Worm (Caenorhabditis elegans) whole organism, L2 larva: Measurements from ENCODE around the gene dhs-5.

Experiments used
- C34F6.9 ChIP-seq: fragments of 150-350 bp; optimal IDR thresholded peaks from 2 replicates; lab custom pipeline; 2014; ENCODE audit warnings: missing biosample characterization, missing genetic modification characterization
- F13H6.1 ChIP-seq: sonication (generic microtip); optimal IDR thresholded peaks from 2 replicates; lab custom pipeline; 2016; ENCODE audit warnings: missing genetic modification characterization, missing compliant biosample characterization
- Y55F3AM.14 ChIP-seq: fragments of 200-800 bp; sonication (Bioruptor generic); optimal IDR thresholded peaks from 2 replicates; lab custom pipeline; 2018; ENCODE audit warnings: mild to moderate bottlenecking, missing genetic modification characterization, missing compliant biosample characterization
- alr-1 ChIP-seq: fragments of 150-350 bp; optimal IDR thresholded peaks from 2 replicates; lab custom pipeline; 2014; ENCODE audit warnings: missing biosample characterization, missing genetic modification characterization
- aly-2 ChIP-seq: fragments of 150-350 bp; optimal IDR thresholded peaks from 2 replicates; lab custom pipeline; 2014; ENCODE audit warnings: missing biosample characterization, missing genetic modification characterization
- ceh-16 ChIP-seq: fragments of 150-350 bp; optimal IDR thresholded peaks from 2 replicates; lab custom pipeline; 2014; ENCODE audit warnings: missing biosample characterization, missing genetic modification characterization
- ceh-82 ChIP-seq: fragments of 150-350 bp; optimal IDR thresholded peaks from 2 replicates; lab custom pipeline; 2014; ENCODE audit warnings: missing biosample characterization, missing genetic modification characterization
- crh-2 ChIP-seq: sonication (generic microtip); optimal IDR thresholded peaks from 2 replicates; lab custom pipeline; 2017; ENCODE audit warnings: missing biosample characterization, missing genetic modification characterization
- dmd-4 ChIP-seq: sonication (generic microtip); optimal IDR thresholded peaks from 2 replicates; lab custom pipeline; 2017; ENCODE audit warnings: missing biosample characterization, missing genetic modification characterization
- egl-27 ChIP-seq: sonication (generic microtip); optimal IDR thresholded peaks from 3 replicates; lab custom pipeline; 2017; ENCODE audit warnings: missing biosample characterization, missing genetic modification reagents, missing genetic modification characterization
- elt-1 ChIP-seq: fragments of 150-350 bp; optimal IDR thresholded peaks from 2 replicates; lab custom pipeline; 2014; ENCODE audit warnings: missing biosample characterization, missing genetic modification characterization
- elt-3 ChIP-seq: sonication (generic microtip); optimal IDR thresholded peaks from 2 replicates; lab custom pipeline; 2017; ENCODE audit warnings: missing biosample characterization, missing genetic modification characterization
- fos-1 ChIP-seq: fragments of 150-350 bp; optimal IDR thresholded peaks from 2 replicates; lab custom pipeline; 2014; ENCODE audit warnings: missing biosample characterization, missing genetic modification characterization
- lin-39 ChIP-seq: fragments of 150-350 bp; optimal IDR thresholded peaks from 2 replicates; lab custom pipeline; 2014; ENCODE audit warnings: missing biosample characterization, missing genetic modification reagents, missing genetic modification characterization
- lsy-2 ChIP-seq, 2 experiments: fragments of 150-350 bp in 1 of 2; sonication (generic microtip) in 1 of 2; optimal IDR thresholded peaks; 2 replicates each; lab custom pipeline; 2014 to 2017; ENCODE audit warnings: missing biosample characterization in 2 of 2, missing genetic modification characterization in 2 of 2
- mab-5 ChIP-seq: fragments of 150-350 bp; optimal IDR thresholded peaks from 2 replicates; lab custom pipeline; 2014; ENCODE audit warnings: missing biosample characterization, missing genetic modification characterization
- mbf-1 ChIP-seq: sonication (generic microtip); optimal IDR thresholded peaks from 2 replicates; lab custom pipeline; 2017; ENCODE audit warnings: missing biosample characterization, missing genetic modification characterization
- mdl-1 ChIP-seq, 2 experiments: fragments of 150-350 bp in 1 of 2; sonication (generic microtip) in 1 of 2; optimal IDR thresholded peaks; 2 replicates each; lab custom pipeline; 2017; ENCODE audit warnings: missing biosample characterization in 2 of 2, missing genetic modification characterization in 2 of 2
- nhr-10 ChIP-seq: sonication (generic microtip); optimal IDR thresholded peaks from 2 replicates; lab custom pipeline; 2017; ENCODE audit warnings: missing biosample characterization, missing genetic modification characterization
- nhr-12 ChIP-seq: fragments of 150-350 bp; optimal IDR thresholded peaks from 2 replicates; lab custom pipeline; 2014; ENCODE audit warnings: missing biosample characterization, missing genetic modification characterization
- nhr-129 ChIP-seq: fragments of 150-350 bp; optimal IDR thresholded peaks from 2 replicates; lab custom pipeline; 2014; ENCODE audit warnings: missing biosample characterization, missing genetic modification characterization
- nhr-23 ChIP-seq: fragments of 150-350 bp; optimal IDR thresholded peaks from 2 replicates; lab custom pipeline; 2014; ENCODE audit warnings: missing biosample characterization, missing genetic modification reagents, missing genetic modification characterization
- nhr-237 ChIP-seq: fragments of 150-350 bp; optimal IDR thresholded peaks from 2 replicates; lab custom pipeline; 2014; ENCODE audit warnings: missing biosample characterization, missing genetic modification characterization
- nhr-25 ChIP-seq: fragments of 150-350 bp; sonication (generic microtip); optimal IDR thresholded peaks from 3 replicates; lab custom pipeline; 2014; ENCODE audit warnings: missing biosample characterization, missing genetic modification characterization
- nhr-77 ChIP-seq: fragments of 150-350 bp; optimal IDR thresholded peaks from 2 replicates; lab custom pipeline; 2014; ENCODE audit warnings: missing biosample characterization, missing genetic modification characterization
- sem-4 ChIP-seq: fragments of 150-350 bp; optimal IDR thresholded peaks from 2 replicates; lab custom pipeline; 2014; ENCODE audit warnings: missing biosample characterization, missing genetic modification reagents, missing genetic modification characterization
- unc-39 ChIP-seq: fragments of 150-350 bp; optimal IDR thresholded peaks from 2 replicates; lab custom pipeline; 2014; ENCODE audit warnings: missing biosample characterization, missing genetic modification characterization
- unc-55 ChIP-seq: fragments of 150-350 bp; sonication (generic microtip); optimal IDR thresholded peaks from 3 replicates; lab custom pipeline; 2014; ENCODE audit warnings: missing biosample characterization, missing genetic modification reagents, missing genetic modification characterization
- unc-62 ChIP-seq: fragments of 150-350 bp; optimal IDR thresholded peaks from 2 replicates; lab custom pipeline; 2014; ENCODE audit warnings: missing biosample characterization, missing genetic modification reagents, missing genetic modification characterization
- zag-1 ChIP-seq: fragments of 150-350 bp; optimal IDR thresholded peaks from 2 replicates; lab custom pipeline; 2014; ENCODE audit warnings: missing biosample characterization, missing genetic modification characterization
- ztf-11 ChIP-seq: sonication (generic microtip); optimal IDR thresholded peaks from 2 replicates; lab custom pipeline; 2017; ENCODE audit warnings: missing biosample characterization, missing genetic modification characterization
- ztf-4 ChIP-seq: fragments of 150-350 bp; optimal IDR thresholded peaks from 2 replicates; lab custom pipeline; 2014; ENCODE audit warnings: missing biosample characterization, missing genetic modification characterization

The dhs-5 gene

DNA sequence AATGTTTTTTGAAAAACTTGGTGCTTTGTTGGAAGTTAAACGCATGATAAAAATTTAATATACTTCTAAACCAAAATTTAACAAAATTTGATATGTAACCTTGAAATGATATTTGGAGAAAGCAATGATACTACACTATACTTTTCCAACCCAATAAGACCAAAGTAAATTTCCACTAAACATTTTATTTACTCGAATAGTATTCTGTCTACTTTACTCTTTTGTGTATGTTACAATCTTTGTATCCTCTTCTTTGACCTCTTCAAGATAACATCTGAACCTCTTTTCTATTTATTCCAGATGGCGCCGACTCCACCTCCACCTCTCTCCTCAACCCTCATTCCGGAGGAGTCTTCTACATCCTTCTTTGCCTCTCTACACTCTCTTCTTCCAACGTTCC lies at the start of gene dhs-5:
TSS of gene dhs-5 (plus strand) at position 301 of the 400 bp plus-strand sequence.
- no peak for TF ChIP-seq ztf-11 (tag; lab: Kevin White, UChicago)
- TF ChIP-seq lin-39 (tag; lab: Kevin White, UChicago): no peak
- no peak for TF ChIP-seq ceh-16 (tag; lab: Kevin White, UChicago)
- TF ChIP-seq elt-1: no peak
- no peak for TF ChIP-seq unc-62 (GFP tag; lab: Kevin White, UChicago)
- TF ChIP-seq nhr-129 (tag; lab: Kevin White, UChicago): no peak
- no peak for TF ChIP-seq lsy-2 (tag; optimal IDR thresholded peaks at IDR 0.05; lab: Kevin White, UChicago)
- TF ChIP-seq mdl-1 (tag; optimal IDR thresholded peaks at IDR 0.05; lab: Kevin White, UChicago): no peak
- no peak for TF ChIP-seq nhr-237 (tag; lab: Kevin White, UChicago)
- no peak for TF ChIP-seq C34F6.9 (tag; lab: Kevin White, UChicago)
- no peak for TF ChIP-seq mbf-1 (tag; lab: Kevin White, UChicago)
- no peak for TF ChIP-seq nhr-23 (tag; lab: Kevin White, UChicago)
- TF ChIP-seq mab-5 (tag; lab: Kevin White, UChicago): no peak
- no peak for TF ChIP-seq zag-1 (tag; lab: Kevin White, UChicago)
- TF ChIP-seq aly-2: no peak
- TF ChIP-seq fos-1 (tag; lab: Kevin White, UChicago): no peak

DNA sequence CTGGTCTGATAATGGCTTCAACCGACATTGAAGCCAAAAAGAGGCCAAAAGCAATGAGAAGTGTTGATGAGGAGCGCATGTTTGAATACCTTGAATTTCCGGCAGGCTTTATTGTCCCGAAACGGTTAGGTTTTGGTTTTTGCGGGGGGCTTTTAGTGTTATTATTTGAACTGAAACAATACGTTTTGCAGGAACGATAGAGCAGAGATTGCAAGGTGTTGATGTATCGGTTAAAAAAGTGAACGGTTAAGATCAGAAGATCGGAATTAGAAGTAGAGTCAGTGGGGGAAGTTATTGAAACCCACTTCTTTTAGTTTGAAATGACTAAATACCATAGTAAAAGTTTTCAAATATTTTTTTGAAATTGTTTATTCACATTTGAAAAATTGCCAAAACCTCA lies 46.1 kb upstream of the dhs-5 start, which contains the start of gene clec-141:
TSS of gene clec-141 (minus strand) at position 101 of the 400 bp plus-strand sequence.
- no peak for TF ChIP-seq mbf-1 (tag; lab: Kevin White, UChicago)
- no peak for TF ChIP-seq ceh-82
- TF ChIP-seq unc-39 (tag; lab: Kevin White, UChicago): no peak
- TF ChIP-seq elt-3 (tag; lab: Kevin White, UChicago): no peak
- no peak for TF ChIP-seq sem-4 (tag; lab: Kevin White, UChicago)
- TF ChIP-seq crh-2 (tag; lab: Kevin White, UChicago): no peak
- no peak for TF ChIP-seq dmd-4 (tag; lab: Kevin White, UChicago)
- TF ChIP-seq, all 48 proteins: peak for 0

DNA sequence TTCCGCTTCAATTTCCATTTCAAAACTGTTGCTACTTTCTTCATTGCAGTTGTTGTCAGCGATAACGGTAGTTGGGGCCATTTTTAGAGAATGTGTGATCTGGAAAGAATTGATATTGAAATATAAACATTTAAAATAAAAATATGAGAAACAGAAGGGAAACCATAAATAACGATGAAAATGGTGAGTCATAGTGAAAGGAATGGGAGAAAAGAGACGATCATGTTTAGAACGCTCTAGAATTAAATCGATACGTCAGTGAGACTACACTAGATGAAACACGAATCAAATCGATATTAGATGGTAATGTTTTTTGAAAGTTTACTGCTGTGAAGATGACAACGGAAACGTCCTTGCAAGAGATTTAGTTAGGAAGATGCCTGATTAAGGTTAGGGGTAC lies 44.7 kb upstream of the dhs-5 start, which contains the start of the genes EEED8.12 and EEED8.4:
TSS of gene EEED8.12 (minus strand) at position 101 of the 400 bp plus-strand sequence.
TSS of gene EEED8.4 (plus strand) at position 396 of the 400 bp plus-strand sequence.
- TF ChIP-seq aly-2: no peak
- no peak for TF ChIP-seq zag-1 (tag; lab: Kevin White, UChicago)
- TF ChIP-seq lsy-2 (tag; optimal IDR thresholded peaks at IDR 0.05; lab: Kevin White, UChicago): no peak
- no peak for TF ChIP-seq mbf-1 (tag; lab: Kevin White, UChicago)
- no peak for TF ChIP-seq Y55F3AM.14
- no peak for TF ChIP-seq nhr-10 (tag; lab: Kevin White, UChicago)
- no peak for TF ChIP-seq mdl-1 (tag; optimal IDR thresholded peaks at IDR 0.05; lab: Kevin White, UChicago)
- TF ChIP-seq unc-39 (tag; lab: Kevin White, UChicago): no peak
- no peak for TF ChIP-seq egl-27 (tag; lab: Kevin White, UChicago)
- no peak for TF ChIP-seq F13H6.1 (tag; lab: Kevin White, UChicago)

DNA sequence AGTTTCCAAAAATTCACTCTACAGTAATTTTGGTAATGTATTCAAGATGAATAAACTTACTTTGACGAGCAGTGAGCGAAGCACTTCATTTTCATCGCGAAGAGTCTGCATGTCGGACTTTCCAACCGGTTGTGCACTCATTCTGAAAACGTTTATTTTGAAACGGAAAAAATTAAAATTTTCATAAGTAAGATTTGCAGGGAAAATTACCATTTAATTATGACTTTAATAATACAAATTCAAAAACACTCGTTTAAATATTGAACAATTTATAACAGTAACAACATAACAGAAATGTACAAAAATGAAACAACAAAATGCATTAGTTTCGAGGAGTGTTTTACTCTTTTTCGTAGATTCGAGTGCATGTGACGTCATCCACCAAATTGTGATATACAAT lies 41.2 kb upstream of the dhs-5 start, which contains the start of the genes EEED8.13 and EEED8.18:
TSS of gene EEED8.13 (minus strand) at position 101 of the 400 bp plus-strand sequence.
TSS of gene EEED8.18 (minus strand) at position 144 of the 400 bp plus-strand sequence.
- TF ChIP-seq lsy-2 (tag; optimal IDR thresholded peaks at IDR 0.05; lab: Kevin White, UChicago) (no peak), Y55F3AM.14 (no peak)

DNA sequence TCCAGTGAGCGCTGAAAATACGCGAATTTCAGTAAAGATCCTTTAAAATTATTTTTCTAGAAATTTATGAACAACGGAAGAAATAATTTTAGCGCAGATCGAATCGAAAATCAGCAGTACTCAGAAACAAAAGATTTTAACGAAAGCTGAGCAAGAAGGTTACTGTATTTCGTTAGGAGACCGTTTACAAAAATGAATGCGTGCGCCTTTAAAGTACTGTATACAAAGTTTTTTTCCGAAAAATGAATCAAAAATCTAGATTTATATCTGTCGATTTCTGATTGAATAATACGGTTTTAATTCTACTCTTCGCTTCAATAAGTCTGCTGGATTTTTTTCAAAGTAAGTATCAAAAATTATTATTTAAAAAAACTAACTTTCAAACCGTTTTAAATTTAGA lies 39.6 kb upstream of the dhs-5 start, which contains the start of the genes EEED8.14 and EEED8.3:
TSS of gene EEED8.14 (minus strand) at position 13 of the 400 bp plus-strand sequence.
TSS of gene EEED8.3 (plus strand) at position 237 of the 400 bp plus-strand sequence.
- TF ChIP-seq ztf-4 (tag; lab: Kevin White, UChicago) (no peak), dmd-4 (tag; lab: Kevin White, UChicago) (no peak), nhr-77 (tag; lab: Kevin White, UChicago) (no peak), elt-1 (no peak), unc-55 (GFP tag; lab: Kevin White, UChicago) (no peak), C34F6.9 (tag; lab: Kevin White, UChicago) (no peak), nhr-12 (tag; lab: Kevin White, UChicago) (no peak), alr-1 (tag; lab: Kevin White, UChicago) (no peak), aly-2 (no peak), crh-2 (tag; lab: Kevin White, UChicago) (no peak), nhr-25 (tag; lab: Kevin White, UChicago) (no peak)
